Fruit fly (Drosophila melanogaster) Kc167 (cell line): ENCODE data around the gene LSm-4.

Source experiments
- Myc ChIP-seq: fragments of >200 bp; optimal IDR thresholded peaks from 2 replicates; lab custom pipeline; 2017; ENCODE audit warnings: missing external identifiers
- Sin3A ChIP-seq: fragments of >200 bp; optimal IDR thresholded peaks from 2 replicates; lab custom pipeline; 2018; ENCODE audit warnings: missing external identifiers
- h ChIP-seq: fragments of >200 bp; optimal IDR thresholded peaks from 3 replicates; lab custom pipeline; 2018; ENCODE audit warnings: missing external identifiers
- insv ChIP-seq: fragments of >200 bp; optimal IDR thresholded peaks from 3 replicates; lab custom pipeline; 2018; ENCODE audit warnings: missing external identifiers
- psq ChIP-seq: fragments of >200 bp; optimal IDR thresholded peaks from 2 replicates; lab custom pipeline; 2017; ENCODE audit warnings: missing external identifiers
- ttk ChIP-seq: sonication (Bioruptor generic); optimal IDR thresholded peaks from 2 replicates; lab custom pipeline; 2017; ENCODE audit warnings: missing external identifiers

DNA sequence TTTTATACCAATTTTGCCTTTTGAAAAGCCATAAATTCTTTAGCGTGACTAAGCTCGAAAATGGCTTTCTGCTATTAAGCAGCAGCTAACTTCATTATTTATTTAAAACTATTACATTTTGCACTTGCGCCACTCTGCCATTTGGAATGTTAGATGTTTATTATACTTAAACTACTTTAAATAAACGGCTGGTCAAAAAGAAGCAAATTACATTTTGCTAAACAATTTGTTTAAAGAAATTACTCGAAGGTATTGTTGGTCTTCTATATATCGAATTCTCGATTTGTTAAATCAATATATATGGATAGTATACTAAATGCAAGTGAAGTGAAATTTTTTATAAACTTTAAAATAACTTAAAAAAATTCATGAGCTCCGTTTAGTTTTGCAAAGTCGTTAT lies 47.3 kb upstream of the LSm-4 start, which contains the start of gene ppk10:
- TF ChIP-seq psq (lab: Kevin White, UChicago) (no peak), Myc (lab: Kevin White, UChicago) (no peak), Sin3A (no peak), ttk (no peak), h (no peak), insv (lab: Kevin White, UChicago) (no peak)
